Worm (Caenorhabditis elegans): ENCODE measurements around the gene fbxa-107.

- TF ChIP-seq him-1 (tag; optimal IDR thresholded peaks at IDR 0.05) (no peak), dao-5 (tag; optimal IDR thresholded peaks at IDR 0.05) (no peak)
These were observed 37.5 kb downstream of the fbxa-107 start, which contains the start of gene C14A6.13 for ce11 chrV:18161228-18161627.
